Worm (Caenorhabditis elegans) whole organism, L2 larva: ENCODE measurements around the gene F14E5.8.

Experiments used
- C34F6.9 ChIP-seq: fragments of 150-350 bp; optimal IDR thresholded peaks from 2 replicates; lab custom pipeline; 2014; ENCODE audit warnings: missing biosample characterization, missing genetic modification characterization
- F13H6.1 ChIP-seq: sonication (generic microtip); optimal IDR thresholded peaks from 2 replicates; lab custom pipeline; 2016; ENCODE audit warnings: missing genetic modification characterization, missing compliant biosample characterization
- R02D3.7 ChIP-seq: fragments of 150-350 bp; optimal IDR thresholded peaks from 2 replicates; lab custom pipeline; 2014; ENCODE audit warnings: missing biosample characterization, missing genetic modification characterization
- Y55F3AM.14 ChIP-seq: fragments of 200-800 bp; sonication (Bioruptor generic); optimal IDR thresholded peaks from 2 replicates; lab custom pipeline; 2018; ENCODE audit warnings: mild to moderate bottlenecking, missing genetic modification characterization, missing compliant biosample characterization
- ZK546.5 ChIP-seq: sonication (generic microtip); optimal IDR thresholded peaks from 2 replicates; lab custom pipeline; 2017; ENCODE audit warnings: missing biosample characterization, missing genetic modification characterization
- alr-1 ChIP-seq: fragments of 150-350 bp; optimal IDR thresholded peaks from 2 replicates; lab custom pipeline; 2014; ENCODE audit warnings: missing biosample characterization, missing genetic modification characterization
- aly-2 ChIP-seq: fragments of 150-350 bp; optimal IDR thresholded peaks from 2 replicates; lab custom pipeline; 2014; ENCODE audit warnings: missing biosample characterization, missing genetic modification characterization
- ama-1 ChIP-seq: fragments of 150-350 bp; optimal IDR thresholded peaks from 2 replicates; lab custom pipeline; 2018; ENCODE audit warnings: inconsistent platforms
- blmp-1 ChIP-seq: sonication (generic microtip); optimal IDR thresholded peaks from 2 replicates; lab custom pipeline; 2017; ENCODE audit warnings: missing genetic modification characterization, mild to moderate bottlenecking, missing compliant biosample characterization, antibody characterized with exemption, moderate library complexity; ENCODE audit not compliant: insufficient read depth
- ceh-16 ChIP-seq: fragments of 150-350 bp; optimal IDR thresholded peaks from 2 replicates; lab custom pipeline; 2014; ENCODE audit warnings: missing biosample characterization, missing genetic modification characterization
- ceh-82 ChIP-seq: fragments of 150-350 bp; optimal IDR thresholded peaks from 2 replicates; lab custom pipeline; 2014; ENCODE audit warnings: missing biosample characterization, missing genetic modification characterization
- crh-2 ChIP-seq: sonication (generic microtip); optimal IDR thresholded peaks from 2 replicates; lab custom pipeline; 2017; ENCODE audit warnings: missing biosample characterization, missing genetic modification characterization
- dmd-4 ChIP-seq: sonication (generic microtip); optimal IDR thresholded peaks from 2 replicates; lab custom pipeline; 2017; ENCODE audit warnings: missing biosample characterization, missing genetic modification characterization
- egl-27 ChIP-seq: sonication (generic microtip); optimal IDR thresholded peaks from 3 replicates; lab custom pipeline; 2017; ENCODE audit warnings: missing biosample characterization, missing genetic modification reagents, missing genetic modification characterization
- elt-1 ChIP-seq: fragments of 150-350 bp; optimal IDR thresholded peaks from 2 replicates; lab custom pipeline; 2014; ENCODE audit warnings: missing biosample characterization, missing genetic modification characterization
- elt-3 ChIP-seq: sonication (generic microtip); optimal IDR thresholded peaks from 2 replicates; lab custom pipeline; 2017; ENCODE audit warnings: missing biosample characterization, missing genetic modification characterization
- fos-1 ChIP-seq: fragments of 150-350 bp; optimal IDR thresholded peaks from 2 replicates; lab custom pipeline; 2014; ENCODE audit warnings: missing biosample characterization, missing genetic modification characterization
- gmeb-1 ChIP-seq: fragments of 150-350 bp; optimal IDR thresholded peaks from 2 replicates; lab custom pipeline; 2014; ENCODE audit warnings: missing biosample characterization, missing genetic modification characterization
- lin-11 ChIP-seq: fragments of 150-350 bp; sonication (generic microtip); optimal IDR thresholded peaks from 2 replicates; lab custom pipeline; 2014; ENCODE audit warnings: missing biosample characterization, missing genetic modification characterization, inconsistent platforms, mixed read lengths
- lin-13 ChIP-seq: fragments of 150-350 bp; optimal IDR thresholded peaks from 2 replicates; lab custom pipeline; 2014; ENCODE audit warnings: missing biosample characterization, missing genetic modification reagents, missing genetic modification characterization
- lin-39 ChIP-seq: fragments of 150-350 bp; optimal IDR thresholded peaks from 2 replicates; lab custom pipeline; 2014; ENCODE audit warnings: missing biosample characterization, missing genetic modification reagents, missing genetic modification characterization
- lsy-2 ChIP-seq, 2 experiments: fragments of 150-350 bp in 1 of 2; sonication (generic microtip) in 1 of 2; optimal IDR thresholded peaks; 2 replicates each; lab custom pipeline; 2014 to 2017; ENCODE audit warnings: missing biosample characterization in 2 of 2, missing genetic modification characterization in 2 of 2
- mab-5 ChIP-seq: fragments of 150-350 bp; optimal IDR thresholded peaks from 2 replicates; lab custom pipeline; 2014; ENCODE audit warnings: missing biosample characterization, missing genetic modification characterization
- mbf-1 ChIP-seq: sonication (generic microtip); optimal IDR thresholded peaks from 2 replicates; lab custom pipeline; 2017; ENCODE audit warnings: missing biosample characterization, missing genetic modification characterization
- mdl-1 ChIP-seq, 2 experiments: fragments of 150-350 bp in 1 of 2; sonication (generic microtip) in 1 of 2; optimal IDR thresholded peaks; 2 replicates each; lab custom pipeline; 2017; ENCODE audit warnings: missing biosample characterization in 2 of 2, missing genetic modification characterization in 2 of 2
- nhr-11 ChIP-seq: fragments of 150-350 bp; optimal IDR thresholded peaks from 2 replicates; lab custom pipeline; 2014; ENCODE audit warnings: missing biosample characterization, missing genetic modification characterization
- nhr-12 ChIP-seq: fragments of 150-350 bp; optimal IDR thresholded peaks from 2 replicates; lab custom pipeline; 2014; ENCODE audit warnings: missing biosample characterization, missing genetic modification characterization
- nhr-129 ChIP-seq: fragments of 150-350 bp; optimal IDR thresholded peaks from 2 replicates; lab custom pipeline; 2014; ENCODE audit warnings: missing biosample characterization, missing genetic modification characterization
- nhr-21 ChIP-seq: fragments of 150-350 bp; optimal IDR thresholded peaks from 2 replicates; lab custom pipeline; 2014; ENCODE audit warnings: missing biosample characterization, missing genetic modification characterization
- nhr-23 ChIP-seq: fragments of 150-350 bp; optimal IDR thresholded peaks from 2 replicates; lab custom pipeline; 2014; ENCODE audit warnings: missing biosample characterization, missing genetic modification reagents, missing genetic modification characterization
- nhr-237 ChIP-seq: fragments of 150-350 bp; optimal IDR thresholded peaks from 2 replicates; lab custom pipeline; 2014; ENCODE audit warnings: missing biosample characterization, missing genetic modification characterization
- nhr-25 ChIP-seq: fragments of 150-350 bp; sonication (generic microtip); optimal IDR thresholded peaks from 3 replicates; lab custom pipeline; 2014; ENCODE audit warnings: missing biosample characterization, missing genetic modification characterization
- nhr-6 ChIP-seq: fragments of 150-350 bp; optimal IDR thresholded peaks from 2 replicates; lab custom pipeline; 2014; ENCODE audit warnings: missing biosample characterization, missing genetic modification characterization
- nhr-77 ChIP-seq: fragments of 150-350 bp; optimal IDR thresholded peaks from 2 replicates; lab custom pipeline; 2014; ENCODE audit warnings: missing biosample characterization, missing genetic modification characterization
- peb-1 ChIP-seq: fragments of 150-350 bp; optimal IDR thresholded peaks from 2 replicates; lab custom pipeline; 2014; ENCODE audit warnings: missing biosample characterization, missing genetic modification characterization
- sem-4 ChIP-seq: fragments of 150-350 bp; optimal IDR thresholded peaks from 2 replicates; lab custom pipeline; 2014; ENCODE audit warnings: missing biosample characterization, missing genetic modification reagents, missing genetic modification characterization
- skn-1 ChIP-seq: sonication (generic microtip); optimal IDR thresholded peaks from 2 replicates; lab custom pipeline; 2017; ENCODE audit warnings: missing biosample characterization, missing genetic modification characterization
- sma-3 ChIP-seq: sonication (generic microtip); optimal IDR thresholded peaks from 2 replicates; lab custom pipeline; 2016; ENCODE audit warnings: missing genetic modification reagents, missing genetic modification characterization, missing compliant biosample characterization
- sma-9 ChIP-seq, 2 experiments: fragments of 150-350 bp in 1 of 2; sonication (generic microtip) in 1 of 2; optimal IDR thresholded peaks; 2 replicates each; lab custom pipeline; 2014 to 2016; ENCODE audit warnings: missing genetic modification characterization in 2 of 2, mild to moderate bottlenecking in 1 of 2, missing biosample characterization in 1 of 2, missing compliant biosample characterization in 1 of 2, missing genetic modification reagents in 1 of 2, moderate library complexity in 1 of 2
- snpc-4 ChIP-seq: fragments of 150-350 bp; optimal IDR thresholded peaks from 2 replicates; lab custom pipeline; 2014; ENCODE audit warnings: missing biosample characterization, missing genetic modification characterization
- unc-39 ChIP-seq: fragments of 150-350 bp; optimal IDR thresholded peaks from 2 replicates; lab custom pipeline; 2014; ENCODE audit warnings: missing biosample characterization, missing genetic modification characterization
- unc-55 ChIP-seq: fragments of 150-350 bp; sonication (generic microtip); optimal IDR thresholded peaks from 3 replicates; lab custom pipeline; 2014; ENCODE audit warnings: missing biosample characterization, missing genetic modification reagents, missing genetic modification characterization
- unc-62 ChIP-seq: fragments of 150-350 bp; optimal IDR thresholded peaks from 2 replicates; lab custom pipeline; 2014; ENCODE audit warnings: missing biosample characterization, missing genetic modification reagents, missing genetic modification characterization
- zag-1 ChIP-seq: fragments of 150-350 bp; optimal IDR thresholded peaks from 2 replicates; lab custom pipeline; 2014; ENCODE audit warnings: missing biosample characterization, missing genetic modification characterization
- ztf-1 ChIP-seq: fragments of 200-800 bp; sonication (Bioruptor generic); conservative IDR thresholded peaks from 2 replicates; pipeline ENCODE4 v1.3.6; 2022; ENCODE audit warnings: missing genetic modification characterization, missing compliant biosample characterization
- ztf-11 ChIP-seq: sonication (generic microtip); optimal IDR thresholded peaks from 2 replicates; lab custom pipeline; 2017; ENCODE audit warnings: missing biosample characterization, missing genetic modification characterization
- ztf-4 ChIP-seq: fragments of 150-350 bp; optimal IDR thresholded peaks from 2 replicates; lab custom pipeline; 2014; ENCODE audit warnings: missing biosample characterization, missing genetic modification characterization

F14E5.8 gene

ce11 chrII:8428947-8429919, 9.3 kb downstream of the F14E5.8 start:
- TF ChIP-seq ama-1 (lab: Kevin White, UChicago) = no peak
- TF ChIP-seq mdl-1 (tag; optimal IDR thresholded peaks at IDR 0.05; lab: Kevin White, UChicago) = no peak
- TF ChIP-seq ceh-16 = no peak
- no peak for TF ChIP-seq snpc-4 (tag; lab: Kevin White, UChicago)
- no peak for TF ChIP-seq nhr-25 (tag; lab: Kevin White, UChicago)
- TF ChIP-seq nhr-237 (tag; lab: Kevin White, UChicago) = no peak
- peak; percentile 45 for TF ChIP-seq unc-55
- no peak for TF ChIP-seq R02D3.7 (tag; lab: Kevin White, UChicago)
- TF ChIP-seq egl-27 (tag; lab: Kevin White, UChicago) = no peak
- TF ChIP-seq ceh-82 = no peak
- no peak for TF ChIP-seq mab-5 (tag; lab: Kevin White, UChicago)
- TF ChIP-seq sem-4 = no peak
- no peak for TF ChIP-seq unc-62 (GFP tag; lab: Kevin White, UChicago)
- no peak for TF ChIP-seq ztf-1 (GFP tag; lab: Robert Waterston, UW)
- TF ChIP-seq nhr-12 = no peak
- peak; percentile 26 for TF ChIP-seq C34F6.9
- no peak for TF ChIP-seq zag-1 (tag; lab: Kevin White, UChicago)
- TF ChIP-seq sma-9 (GFP tag; optimal IDR thresholded peaks at IDR 0.05; lab: Kevin White, UChicago) = no peak
- no peak for TF ChIP-seq sma-9 (tag; optimal IDR thresholded peaks at IDR 0.05; lab: Kevin White, UChicago)
- no peak for TF ChIP-seq aly-2 (tag; lab: Kevin White, UChicago)
- no peak for TF ChIP-seq lin-13
- no peak for TF ChIP-seq blmp-1 (tag; lab: Kevin White, UChicago)
- TF ChIP-seq unc-39 (tag; lab: Kevin White, UChicago) = no peak
- TF ChIP-seq mbf-1 (tag; lab: Kevin White, UChicago) = no peak
- no peak for TF ChIP-seq nhr-23 (tag; lab: Kevin White, UChicago)
- peak; percentile 37 for TF ChIP-seq nhr-129 (tag; lab: Kevin White, UChicago)
- no peak for TF ChIP-seq ztf-11 (tag; lab: Kevin White, UChicago)
- TF ChIP-seq F13H6.1 = no peak
- no peak for TF ChIP-seq nhr-11
- no peak for TF ChIP-seq nhr-21 (tag; lab: Kevin White, UChicago)
- no peak for TF ChIP-seq ZK546.5 (tag; lab: Kevin White, UChicago)
- no peak for TF ChIP-seq peb-1 (tag; lab: Kevin White, UChicago)
- TF ChIP-seq alr-1 (tag; lab: Kevin White, UChicago) = no peak
- no peak for TF ChIP-seq elt-1
- no peak for TF ChIP-seq dmd-4 (tag; lab: Kevin White, UChicago)
- TF ChIP-seq ztf-4 (tag; lab: Kevin White, UChicago) = no peak
- no peak for TF ChIP-seq elt-3 (tag; lab: Kevin White, UChicago)
- TF ChIP-seq lsy-2 (tag; optimal IDR thresholded peaks at IDR 0.05; lab: Kevin White, UChicago) = peak in 1 of 2 experiments; percentile 60
- no peak for TF ChIP-seq Y55F3AM.14 (GFP tag; lab: Kevin White, UChicago)
- TF ChIP-seq skn-1 (tag; lab: Kevin White, UChicago) = no peak
- peak; percentile 39 for TF ChIP-seq crh-2 (tag; lab: Kevin White, UChicago)
- no peak for TF ChIP-seq gmeb-1 (tag; lab: Kevin White, UChicago)
- TF ChIP-seq lin-11 (tag; lab: Kevin White, UChicago) = no peak
- peak; percentile 1 for TF ChIP-seq sma-3 (GFP tag; lab: Kevin White, UChicago)
- TF ChIP-seq lin-39 (tag; lab: Kevin White, UChicago) = no peak
- no peak for TF ChIP-seq nhr-6
- TF ChIP-seq fos-1 (tag; lab: Kevin White, UChicago) = no peak
- no peak for TF ChIP-seq nhr-77 (tag; lab: Kevin White, UChicago)
